Fruit fly (Drosophila melanogaster) whole organism, prepupa: ENCODE data around the gene CG5214.

Experiments
- CG10669 ChIP-seq: fragments of 200-800 bp; sonication (Bioruptor generic); optimal IDR thresholded peaks from 3 replicates; lab custom pipeline; 2018; ENCODE audit warnings: missing biosample characterization, mild to moderate bottlenecking, missing genetic modification characterization, moderate library complexity
- CG11762 ChIP-seq: fragments of 200-800 bp; sonication (Bioruptor generic); optimal IDR thresholded peaks from 3 replicates; lab custom pipeline; 2016; ENCODE audit warnings: missing biosample characterization, missing genetic modification characterization; ENCODE audit not compliant: insufficient read depth
- CG7368 ChIP-seq: fragments of 200-800 bp; sonication (Bioruptor generic); optimal IDR thresholded peaks from 3 replicates; lab custom pipeline; 2016; ENCODE audit warnings: missing biosample characterization, missing genetic modification characterization
- achi ChIP-seq: fragments of 200-800 bp; sonication (Bioruptor generic); optimal IDR thresholded peaks from 3 replicates; lab custom pipeline; 2016; ENCODE audit warnings: missing biosample characterization, missing genetic modification characterization
- dac ChIP-seq: fragments of 200-800 bp; sonication (Bioruptor generic); optimal IDR thresholded peaks from 2 replicates; lab custom pipeline; 2017; ENCODE audit warnings: missing biosample characterization, mild to moderate bottlenecking, missing genetic modification characterization
- pdm3 ChIP-seq: fragments of 200-800 bp; sonication (Bioruptor generic); optimal IDR thresholded peaks from 3 replicates; lab custom pipeline; 2016; ENCODE audit warnings: missing biosample characterization, missing genetic modification characterization
- spab ChIP-seq: fragments of 200-800 bp; sonication (Bioruptor generic); optimal IDR thresholded peaks from 2 replicates; lab custom pipeline; 2017; ENCODE audit warnings: missing biosample characterization, mild to moderate bottlenecking, missing genetic modification characterization, missing genetic modification reagents
- topi ChIP-seq: fragments of 200-800 bp; sonication (Bioruptor generic); optimal IDR thresholded peaks from 3 replicates; lab custom pipeline; 2016; ENCODE audit warnings: missing biosample characterization, missing genetic modification characterization

- TF ChIP-seq achi, result no peak
- no peak for TF ChIP-seq spab (GFP tag; lab: Kevin White, UChicago)
- TF ChIP-seq CG11762 (GFP tag; lab: Kevin White, UChicago), result no peak
- TF ChIP-seq pdm3 (GFP tag; lab: Kevin White, UChicago), result no peak
- no peak for TF ChIP-seq dac (GFP tag; lab: Kevin White, UChicago)
- TF ChIP-seq topi, result no peak
- TF ChIP-seq CG7368 (GFP tag; lab: Kevin White, UChicago), result no peak
- no peak for TF ChIP-seq CG10669 (GFP tag; lab: Kevin White, UChicago)
Measured at dm6 chr3R:11230392-11230791, 13.7 kb upstream of the CG5214 start, which contains the start of gene GCC88.
